Worm (Caenorhabditis elegans): Measurements from ENCODE around the gene sto-5.
A peak's percentile ranks its signal among the peaks of the same experiment; 100 is the strongest.

sto-5 gene

ce11 chrX:16803545-16803944 lies 21.7 kb downstream of the sto-5 start:
- TF ChIP-seq snpc-4 (tag; optimal IDR thresholded peaks at IDR 0.05) (no peak), zip-8 (tag; optimal IDR thresholded peaks at IDR 0.05) (no peak), ces-1 (GFP tag; optimal IDR thresholded peaks at IDR 0.05) (no peak), mab-5 (tag; optimal IDR thresholded peaks at IDR 0.05) (no peak), ham-2 (GFP tag; optimal IDR thresholded peaks at IDR 0.05) (no peak), mls-2 (tag; optimal IDR thresholded peaks at IDR 0.05) (no peak), hlh-1 (tag; optimal IDR thresholded peaks at IDR 0.05) (no peak), pha-4 (tag; optimal IDR thresholded peaks at IDR 0.05) (no peak), lin-32 (GFP tag; optimal IDR thresholded peaks at IDR 0.05) (no peak), cnd-1 (tag; optimal IDR thresholded peaks at IDR 0.05) (no peak)

DNA sequence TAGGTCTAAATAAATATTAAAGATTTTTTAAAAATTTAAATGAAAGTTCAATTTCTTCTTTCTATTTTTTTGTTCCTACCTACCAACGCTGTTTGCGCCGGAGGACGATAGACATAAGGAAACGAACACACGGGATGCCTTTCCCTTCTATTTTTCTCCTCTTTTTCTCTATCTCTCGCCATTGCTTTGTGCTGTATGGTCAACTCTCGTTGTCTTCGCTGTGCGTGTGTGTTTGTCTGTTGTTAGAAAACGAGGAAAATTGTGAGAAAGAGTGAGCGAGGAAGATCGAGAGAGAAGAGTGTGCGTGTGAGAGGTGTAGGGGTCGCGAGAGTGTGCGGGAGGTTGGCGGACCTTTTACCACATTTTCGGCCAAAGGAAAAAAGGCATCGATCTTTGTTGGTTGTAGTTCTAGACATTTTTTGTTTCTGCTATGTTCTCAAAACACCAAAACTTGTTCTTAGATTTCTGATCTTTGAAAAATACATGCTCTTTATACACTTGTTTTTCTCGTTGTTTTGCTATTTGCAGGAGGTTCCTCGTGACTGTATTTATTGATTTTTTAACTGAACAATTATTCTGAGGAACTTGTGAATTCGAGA lies 26.1 kb downstream of the sto-5 start:
- TF ChIP-seq nhr-76 (tag; optimal IDR thresholded peaks at IDR 0.05) = no peak
- no peak for TF ChIP-seq tbx-8 (GFP tag; optimal IDR thresholded peaks at IDR 0.05)
- TF ChIP-seq mep-1 (tag; optimal IDR thresholded peaks at IDR 0.05) = peak; percentile 53
- TF ChIP-seq snpc-4 (tag; optimal IDR thresholded peaks at IDR 0.05) = no peak
- no peak for TF ChIP-seq bed-3 (GFP tag; optimal IDR thresholded peaks at IDR 0.05)
- TF ChIP-seq cnd-1 (tag; optimal IDR thresholded peaks at IDR 0.05) = no peak
- TF ChIP-seq lin-32 (GFP tag; optimal IDR thresholded peaks at IDR 0.05) = no peak
- no peak for TF ChIP-seq ztf-11 (tag; optimal IDR thresholded peaks at IDR 0.05)
- TF ChIP-seq sem-2 (GFP tag; optimal IDR thresholded peaks at IDR 0.05) = no peak
- peak; percentile 57 for TF ChIP-seq unc-120 (tag; optimal IDR thresholded peaks at IDR 0.05; ENCODE audit: poor library complexity, severe bottlenecking)
- no peak for TF ChIP-seq elt-3 (tag; optimal IDR thresholded peaks at IDR 0.05)
- peak; percentile 44 for TF ChIP-seq nhr-2 (tag; optimal IDR thresholded peaks at IDR 0.05)
- peak; percentile 48 for TF ChIP-seq ces-1 (GFP tag; optimal IDR thresholded peaks at IDR 0.05)
- no peak for TF ChIP-seq mls-2 (tag; optimal IDR thresholded peaks at IDR 0.05)
- no peak for TF ChIP-seq nhr-237 (tag; optimal IDR thresholded peaks at IDR 0.05)
- no peak for TF ChIP-seq ceh-43 (GFP tag; optimal IDR thresholded peaks at IDR 0.05)
- TF ChIP-seq ceh-39 (tag; optimal IDR thresholded peaks at IDR 0.05) = no peak
- TF ChIP-seq ham-2 (GFP tag; optimal IDR thresholded peaks at IDR 0.05) = no peak
- TF ChIP-seq hlh-1 (tag; optimal IDR thresholded peaks at IDR 0.05) = peak; percentile 59
- no peak for TF ChIP-seq elt-1 (tag; optimal IDR thresholded peaks at IDR 0.05; ENCODE audit: borderline replicate concordance, insufficient read depth)
- TF ChIP-seq zip-8 (tag; optimal IDR thresholded peaks at IDR 0.05) = no peak
- TF ChIP-seq nhr-12 (tag; optimal IDR thresholded peaks at IDR 0.05) = no peak
- TF ChIP-seq pha-4 (tag; optimal IDR thresholded peaks at IDR 0.05) = peak; percentile 42
- no peak for TF ChIP-seq mab-5 (tag; optimal IDR thresholded peaks at IDR 0.05)
- no peak for TF ChIP-seq ceh-83 (GFP tag; optimal IDR thresholded peaks at IDR 0.05)
- TF ChIP-seq unc-62 (GFP tag; optimal IDR thresholded peaks at IDR 0.05) = peak; percentile 7
- TF ChIP-seq sptf-1 (tag; optimal IDR thresholded peaks at IDR 0.05) = no peak
- TF ChIP-seq unc-39 (tag; optimal IDR thresholded peaks at IDR 0.05) = no peak
- no peak for TF ChIP-seq drap-1 (GFP tag; optimal IDR thresholded peaks at IDR 0.05)
- TF ChIP-seq M03D4.4 (tag; optimal IDR thresholded peaks at IDR 0.05) = no peak
- no peak for TF ChIP-seq lsy-2 (tag; optimal IDR thresholded peaks at IDR 0.05)

DNA sequence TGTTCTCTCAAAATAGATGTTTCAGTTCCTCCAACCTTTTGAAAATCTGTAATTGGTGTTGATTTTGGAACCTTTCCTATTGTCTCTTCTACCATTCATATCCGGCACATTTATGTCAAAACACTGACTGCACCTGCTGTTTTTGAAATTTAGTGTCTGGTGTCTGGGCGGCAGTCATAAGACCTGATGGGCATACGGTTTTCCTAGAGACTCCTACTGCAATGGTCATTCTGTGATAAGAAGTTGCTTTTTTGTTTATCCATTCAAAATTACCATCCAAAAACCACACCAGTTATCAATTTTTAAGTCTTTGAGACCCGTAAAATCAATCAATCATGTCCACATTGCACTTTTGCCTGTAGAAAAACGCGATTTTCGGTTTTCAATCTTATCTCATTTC lies 26.6 kb downstream of the sto-5 start:
- TF ChIP-seq mab-5 (tag; optimal IDR thresholded peaks at IDR 0.05) = no peak
- no peak for TF ChIP-seq elt-1 (tag; optimal IDR thresholded peaks at IDR 0.05; ENCODE audit: borderline replicate concordance, insufficient read depth)
- no peak for TF ChIP-seq sptf-1 (tag; optimal IDR thresholded peaks at IDR 0.05)
- TF ChIP-seq cnd-1 (tag; optimal IDR thresholded peaks at IDR 0.05) = no peak
- TF ChIP-seq M03D4.4 (tag; optimal IDR thresholded peaks at IDR 0.05) = no peak
- TF ChIP-seq nhr-237 (tag; optimal IDR thresholded peaks at IDR 0.05) = no peak
- TF ChIP-seq unc-62 (GFP tag; optimal IDR thresholded peaks at IDR 0.05) = no peak
- TF ChIP-seq blmp-1 (tag; optimal IDR thresholded peaks at IDR 0.05) = no peak
- TF ChIP-seq ces-1 (GFP tag; optimal IDR thresholded peaks at IDR 0.05) = no peak
- no peak for TF ChIP-seq pha-4 (tag; optimal IDR thresholded peaks at IDR 0.05)
- no peak for TF ChIP-seq ztf-11 (tag; optimal IDR thresholded peaks at IDR 0.05)
- TF ChIP-seq drap-1 (GFP tag; optimal IDR thresholded peaks at IDR 0.05) = no peak
- TF ChIP-seq tbx-8 (GFP tag; optimal IDR thresholded peaks at IDR 0.05) = no peak
- no peak for TF ChIP-seq hlh-1 (tag; optimal IDR thresholded peaks at IDR 0.05)
- TF ChIP-seq unc-39 (tag; optimal IDR thresholded peaks at IDR 0.05) = no peak
- TF ChIP-seq unc-120 (tag; optimal IDR thresholded peaks at IDR 0.05; ENCODE audit: poor library complexity, severe bottlenecking) = no peak
- TF ChIP-seq lsy-2 (tag; optimal IDR thresholded peaks at IDR 0.05) = no peak
- TF ChIP-seq ceh-83 (GFP tag; optimal IDR thresholded peaks at IDR 0.05) = no peak

- TF ChIP-seq elt-3 (tag; optimal IDR thresholded peaks at IDR 0.05) (no peak), unc-120 (tag; optimal IDR thresholded peaks at IDR 0.05; ENCODE audit: poor library complexity, severe bottlenecking) (peak; percentile 82), nhr-237 (tag; optimal IDR thresholded peaks at IDR 0.05) (peak; percentile 34), drap-1 (GFP tag; optimal IDR thresholded peaks at IDR 0.05) (peak; percentile 16), nhr-76 (tag; optimal IDR thresholded peaks at IDR 0.05) (no peak), mls-2 (tag; optimal IDR thresholded peaks at IDR 0.05) (no peak), ham-2 (GFP tag; optimal IDR thresholded peaks at IDR 0.05) (peak; percentile 61), unc-62 (GFP tag; optimal IDR thresholded peaks at IDR 0.05) (peak; percentile 30), ces-1 (GFP tag; optimal IDR thresholded peaks at IDR 0.05) (peak; percentile 75), ceh-39 (tag; optimal IDR thresholded peaks at IDR 0.05) (no peak)
These were observed 28.4 kb downstream of the sto-5 start for ce11 chrX:16796826-16797225.

Data from whole organism, mixed stage, embryonic.